Fruit fly (Drosophila melanogaster) whole organism, embryonic: ENCODE results near the gene CdGAPr.

ENCODE experiments used
- Ada2b ChIP-seq: fragments of 200-800 bp; sonication (Bioruptor generic); IDR thresholded peaks from 2 replicates; pipeline ENCODE4 v1.3.6; 2022; ENCODE audit warnings: missing biosample characterization, missing genetic modification characterization
- Blimp-1 ChIP-seq: fragments of 200-800 bp; sonication (Bioruptor generic); optimal IDR thresholded peaks from 3 replicates; lab custom pipeline; 2018; ENCODE audit warnings: missing biosample characterization, missing genetic modification characterization, mild to moderate bottlenecking, moderate library complexity, missing genetic modification reagents
- CG11085 ChIP-seq: fragments of 200-800 bp; sonication (Bioruptor generic); IDR thresholded peaks from 2 replicates; pipeline ENCODE4 v1.3.6; 2022; ENCODE audit warnings: missing biosample characterization, missing genetic modification characterization
- CG11398 ChIP-seq: fragments of 200-800 bp; sonication (Bioruptor generic); optimal IDR thresholded peaks from 2 replicates; lab custom pipeline; 2016; ENCODE audit warnings: missing biosample characterization, missing genetic modification characterization
- CG11504 ChIP-seq: fragments of 200-800 bp; sonication (Bioruptor generic); optimal IDR thresholded peaks from 3 replicates; lab custom pipeline; 2019; ENCODE audit warnings: missing biosample characterization, mild to moderate bottlenecking, missing genetic modification characterization, moderate library complexity
- CG11696 ChIP-seq: fragments of 200-800 bp; sonication (Bioruptor generic); IDR thresholded peaks from 2 replicates; pipeline ENCODE4 v1.3.6; 2022; ENCODE audit warnings: missing biosample characterization, missing genetic modification characterization
- CG13424 ChIP-seq: fragments of 200-800 bp; sonication (Bioruptor generic); optimal IDR thresholded peaks from 2 replicates; lab custom pipeline; 2019; ENCODE audit warnings: missing biosample characterization, mild to moderate bottlenecking, missing genetic modification characterization, moderate library complexity
- CG16863 ChIP-seq: fragments of 200-800 bp; sonication (Bioruptor generic); optimal IDR thresholded peaks from 3 replicates; lab custom pipeline; 2016; ENCODE audit warnings: missing biosample characterization, missing genetic modification characterization
- CG17359 ChIP-seq: fragments of 200-800 bp; sonication (Bioruptor generic); optimal IDR thresholded peaks from 3 replicates; lab custom pipeline; 2018; ENCODE audit warnings: missing biosample characterization, mild to moderate bottlenecking, missing genetic modification characterization, moderate library complexity
- CG18262 ChIP-seq: fragments of 200-800 bp; optimal IDR thresholded peaks from 3 replicates; lab custom pipeline; 2019; ENCODE audit warnings: missing biosample characterization, mild to moderate bottlenecking, missing genetic modification characterization, moderate library complexity
- CG2199 ChIP-seq: fragments of 200-800 bp; sonication (Bioruptor generic); IDR thresholded peaks from 3 replicates; pipeline ENCODE4 v1.3.6; 2022; ENCODE audit warnings: missing biosample characterization, missing genetic modification characterization
- CG2875 ChIP-seq: fragments of 200-800 bp; sonication (Bioruptor generic); optimal IDR thresholded peaks from 2 replicates; lab custom pipeline; 2017; ENCODE audit warnings: missing biosample characterization, mild to moderate bottlenecking, missing genetic modification characterization, missing genetic modification reagents
- CG43689 ChIP-seq: fragments of 200-800 bp; sonication (Bioruptor generic); IDR thresholded peaks from 2 replicates; pipeline ENCODE4 v1.3.6; 2022; ENCODE audit warnings: missing biosample characterization, missing genetic modification characterization
- CG4730 ChIP-seq: fragments of 200-800 bp; sonication (Bioruptor generic); IDR thresholded peaks from 2 replicates; pipeline ENCODE4 v1.3.6; 2022; ENCODE audit warnings: missing biosample characterization, missing genetic modification characterization
- CG4820 ChIP-seq: fragments of 200-800 bp; sonication (Bioruptor generic); optimal IDR thresholded peaks from 3 replicates; lab custom pipeline; 2016; ENCODE audit warnings: missing biosample characterization, missing genetic modification characterization
- CG6254 ChIP-seq: fragments of 200-800 bp; sonication (Bioruptor generic); optimal IDR thresholded peaks from 3 replicates; lab custom pipeline; 2017; ENCODE audit warnings: mild to moderate bottlenecking, missing biosample characterization, missing genetic modification reagents, missing genetic modification characterization
- CG7357 ChIP-seq: fragments of 200-800 bp; sonication (Bioruptor generic); IDR thresholded peaks from 3 replicates; pipeline ENCODE4 v1.3.6; 2022; ENCODE audit warnings: missing biosample characterization, missing genetic modification characterization
- CG7839 ChIP-seq: fragments of 200-800 bp; sonication (Bioruptor generic); optimal IDR thresholded peaks from 3 replicates; lab custom pipeline; 2018; ENCODE audit warnings: missing biosample characterization, mild to moderate bottlenecking, missing genetic modification characterization, moderate library complexity
- CG8924 ChIP-seq: fragments of 200-800 bp; optimal IDR thresholded peaks from 3 replicates; lab custom pipeline; 2019; ENCODE audit warnings: missing biosample characterization, mild to moderate bottlenecking, missing genetic modification characterization, moderate library complexity
- CoRest ChIP-seq: fragments of 200-800 bp; sonication (Bioruptor generic); optimal IDR thresholded peaks from 3 replicates; lab custom pipeline; 2018; ENCODE audit warnings: missing biosample characterization, mild to moderate bottlenecking, missing genetic modification characterization, moderate library complexity
- Elba2 ChIP-seq: fragments of 200-800 bp; sonication (Bioruptor generic); optimal IDR thresholded peaks from 3 replicates; lab custom pipeline; 2016; ENCODE audit warnings: missing biosample characterization, missing genetic modification characterization
- Ets97D ChIP-seq: fragments of 200-800 bp; sonication (Bioruptor generic); optimal IDR thresholded peaks from 3 replicates; lab custom pipeline; 2016; ENCODE audit warnings: missing biosample characterization, missing genetic modification characterization
- Fer3 ChIP-seq: fragments of 200-800 bp; sonication (Bioruptor generic); optimal IDR thresholded peaks from 2 replicates; lab custom pipeline; 2018; ENCODE audit warnings: missing biosample characterization, mild to moderate bottlenecking, missing genetic modification characterization, moderate library complexity
- Hey ChIP-seq: fragments of 200-800 bp; sonication (Bioruptor generic); optimal IDR thresholded peaks from 3 replicates; lab custom pipeline; 2018; ENCODE audit warnings: missing biosample characterization, mild to moderate bottlenecking, missing genetic modification characterization
- Sin3A ChIP-seq: fragments of >200 bp; optimal IDR thresholded peaks from 2 replicates; lab custom pipeline; 2018
- Stat92E ChIP-seq, 3 experiments: fragments of >200 bp in 2 of 3; fragments of 200-800 bp in 1 of 3; sonication (Bioruptor generic) in 1 of 3; optimal IDR thresholded peaks; 2 replicates each; lab custom pipeline; 2017 to 2019; ENCODE audit warnings: missing biosample characterization in 3 of 3, missing genetic modification characterization in 3 of 3, mild to moderate bottlenecking in 1 of 3, moderate library complexity in 1 of 3
- YL-1 ChIP-seq: fragments of 200-800 bp; sonication (Bioruptor generic); optimal IDR thresholded peaks from 3 replicates; lab custom pipeline; 2017; ENCODE audit warnings: missing biosample characterization, mild to moderate bottlenecking, missing genetic modification characterization
- ato ChIP-seq: fragments of 200-800 bp; sonication (Bioruptor generic); IDR thresholded peaks from 2 replicates; pipeline ENCODE4 v1.3.6; 2022; ENCODE audit warnings: missing biosample characterization, missing genetic modification characterization; ENCODE audit not compliant: partially characterized antibody
- az2 ChIP-seq: fragments of 200-800 bp; sonication (Bioruptor generic); optimal IDR thresholded peaks from 3 replicates; lab custom pipeline; 2016; ENCODE audit warnings: missing biosample characterization, missing genetic modification characterization
- cg ChIP-seq: fragments of 200-800 bp; sonication (Bioruptor generic); optimal IDR thresholded peaks from 3 replicates; lab custom pipeline; 2019; ENCODE audit warnings: missing biosample characterization, mild to moderate bottlenecking, missing genetic modification characterization, moderate library complexity
- chm ChIP-seq: fragments of 200-800 bp; sonication (Bioruptor generic); IDR thresholded peaks from 2 replicates; pipeline ENCODE4 v1.3.6; 2022; ENCODE audit warnings: missing biosample characterization, missing genetic modification characterization
- ci ChIP-seq: fragments of 200-800 bp; sonication (Bioruptor generic); IDR thresholded peaks from 3 replicates; pipeline ENCODE4 v1.3.6; 2022; ENCODE audit warnings: missing biosample characterization, missing genetic modification characterization
- dmrt11E ChIP-seq: fragments of 200-800 bp; sonication (Bioruptor generic); optimal IDR thresholded peaks from 3 replicates; lab custom pipeline; 2018; ENCODE audit warnings: missing biosample characterization, mild to moderate bottlenecking, missing genetic modification characterization, moderate library complexity
- ftz-f1 ChIP-seq: fragments of 200-800 bp; sonication (Bioruptor generic); optimal IDR thresholded peaks from 2 replicates; lab custom pipeline; 2016; ENCODE audit warnings: missing biosample characterization, missing genetic modification characterization
- hb ChIP-seq: fragments of 200-800 bp; sonication (Bioruptor generic); IDR thresholded peaks from 3 replicates; pipeline ENCODE4 v1.3.6; 2022; ENCODE audit warnings: missing biosample characterization, missing genetic modification characterization; ENCODE audit not compliant: partially characterized antibody
- lbe ChIP-seq: fragments of 200-800 bp; sonication (Bioruptor generic); optimal IDR thresholded peaks from 2 replicates; lab custom pipeline; 2016; ENCODE audit warnings: missing biosample characterization, mild to moderate bottlenecking, missing genetic modification characterization
- lov ChIP-seq, 2 experiments: fragments of 200-800 bp in 1 of 2; fragments of >200 bp in 1 of 2; sonication (Bioruptor generic) in 1 of 2; IDR thresholded peaks in 1 of 2; optimal IDR thresholded peaks in 1 of 2; 2 replicates in 1 of 2; 3 replicates in 1 of 2; pipeline versions ENCODE4 v1.3.6 to Lab custom; 2017 to 2022; ENCODE audit warnings: missing biosample characterization in 1 of 2, missing genetic modification characterization in 1 of 2
- peb ChIP-seq: fragments of 200-800 bp; sonication (Bioruptor generic); IDR thresholded peaks from 2 replicates; pipeline ENCODE4 v1.3.6; 2022; ENCODE audit warnings: missing biosample characterization, missing genetic modification characterization
- schlank ChIP-seq: fragments of 200-800 bp; sonication (Bioruptor generic); optimal IDR thresholded peaks from 2 replicates; lab custom pipeline; 2018; ENCODE audit warnings: missing biosample characterization, mild to moderate bottlenecking, missing genetic modification characterization
- sd ChIP-seq: fragments of 200-800 bp; sonication (Bioruptor generic); optimal IDR thresholded peaks from 3 replicates; lab custom pipeline; 2018; ENCODE audit warnings: missing biosample characterization, mild to moderate bottlenecking, missing genetic modification characterization, moderate library complexity
- sob ChIP-seq: fragments of 200-800 bp; sonication (Bioruptor generic); IDR thresholded peaks from 2 replicates; pipeline ENCODE4 v1.3.6; 2022; ENCODE audit warnings: missing biosample characterization, missing genetic modification characterization
- sqz ChIP-seq: fragments of 200-800 bp; sonication (Bioruptor generic); optimal IDR thresholded peaks from 3 replicates; lab custom pipeline; 2018; ENCODE audit warnings: missing biosample characterization, mild to moderate bottlenecking, missing genetic modification characterization
- zen ChIP-seq: fragments of 200-800 bp; sonication (Bioruptor generic); optimal IDR thresholded peaks from 3 replicates; lab custom pipeline; 2018; ENCODE audit warnings: missing biosample characterization, mild to moderate bottlenecking, missing genetic modification characterization, moderate library complexity
- zfh1 ChIP-seq: fragments of 200-800 bp; sonication (Bioruptor generic); IDR thresholded peaks from 3 replicates; pipeline ENCODE4 v1.3.6; 2022; ENCODE audit warnings: missing biosample characterization, missing genetic modification characterization

Gene CdGAPr

dm6 chr2L:19795320-19796110 lies 3.8 kb upstream of the CdGAPr start (continued):
- TF ChIP-seq CG13424 (tag; lab: Kevin White, UChicago), result peak; percentile 44
- peak; percentile 42 for TF ChIP-seq CG4820 (GFP tag; lab: Kevin White, UChicago)
- peak; percentile 58 for TF ChIP-seq Sin3A (lab: Kevin White, UChicago)
- no peak for TF ChIP-seq Hey (tag; lab: Kevin White, UChicago)
- TF ChIP-seq Elba2, result no peak
- peak; percentile 46 for TF ChIP-seq CG17359 (tag; lab: Kevin White, UChicago)
- TF ChIP-seq lbe (GFP tag; lab: Kevin White, UChicago), result no peak
- TF ChIP-seq az2 (GFP tag; lab: Kevin White, UChicago), result peak; percentile 49
- TF ChIP-seq CoRest (tag; lab: Kevin White, UChicago), result peak; percentile 53
- peak; percentile 67 for TF ChIP-seq YL-1 (GFP tag; lab: Kevin White, UChicago)
- peak; percentile 95 for TF ChIP-seq sd (tag; lab: Kevin White, UChicago)
- peak; percentile 10; the same call in 1 of the 2 replicates for TF ChIP-seq sob (GFP tag; lab: Robert Waterston, UW)
- peak; percentile 3 for TF ChIP-seq Blimp-1 (GFP tag; lab: Kevin White, UChicago)
- TF ChIP-seq lov (optimal IDR thresholded peaks at IDR 0.05; lab: Kevin White, UChicago), result no peak
- no peak for TF ChIP-seq lov (GFP tag; IDR thresholded peaks at IDR 0.05; lab: Robert Waterston, UW)
- peak; percentile 51 for TF ChIP-seq CG8924 (tag; lab: Kevin White, UChicago)
- TF ChIP-seq CG11085 (GFP tag; lab: Robert Waterston, UW), result no peak
- no peak for TF ChIP-seq schlank (tag; lab: Kevin White, UChicago)
- peak; percentile 51; the same call in 1 of the 2 replicates for TF ChIP-seq chm (GFP tag; lab: Robert Waterston, UW)
- no peak for TF ChIP-seq Ada2b (GFP tag; lab: Robert Waterston, UW)
- TF ChIP-seq CG7839 (tag; lab: Kevin White, UChicago), result peak; percentile 43
- peak; percentile 95 for TF ChIP-seq Ets97D (GFP tag; lab: Kevin White, UChicago)
- peak; percentile 3 for TF ChIP-seq Fer3 (tag; lab: Kevin White, UChicago)

- TF ChIP-seq ci (0 out of 3 replicates have a peak, but pooled peaks have one; percentile 32), peb (GFP tag; lab: Robert Waterston, UW) (no peak), cg (GFP tag; lab: Kevin White, UChicago) (peak; percentile 76), Stat92E (GFP tag; optimal IDR thresholded peaks at IDR 0.05; lab: Kevin White, UChicago) (peak in 1 of 3 experiments; percentile 66), zen (tag; lab: Kevin White, UChicago) (peak; percentile 20), CG6254 (GFP tag; lab: Kevin White, UChicago) (peak; percentile 92), CG11504 (tag; lab: Kevin White, UChicago) (peak; percentile 34), CG11398 (GFP tag; lab: Kevin White, UChicago) (no peak), CG43689 (GFP tag; lab: Robert Waterston, UW) (no peak), CG4730 (no peak), ato (GFP tag; lab: Robert Waterston, UW) (0 out of 2 replicates have a peak, but pooled peaks have one; percentile 22), Elba2 (peak; percentile 1), zfh1 (0 out of 3 replicates have a peak, but pooled peaks have one; percentile 9), CG2199 (0 out of 3 replicates have a peak, but pooled peaks have one; percentile 65), CG18262 (tag; lab: Kevin White, UChicago) (peak; percentile 15), hb (GFP tag; lab: Robert Waterston, UW) (no peak), CG11696 (GFP tag; lab: Robert Waterston, UW) (peak; percentile 88), ftz-f1 (no peak), CG2875 (GFP tag; lab: Kevin White, UChicago) (no peak), CG16863 (GFP tag; lab: Kevin White, UChicago) (no peak), sd (tag; lab: Kevin White, UChicago) (peak; percentile 86), CG7357 (GFP tag; lab: Robert Waterston, UW) (peak; percentile 93), sqz (peak; percentile 81), dmrt11E (tag; lab: Kevin White, UChicago) (peak; percentile 18), lov (optimal IDR thresholded peaks at IDR 0.05; lab: Kevin White, UChicago) (no peak), lov (GFP tag; IDR thresholded peaks at IDR 0.05; lab: Robert Waterston, UW) (peak; percentile 71; the same call in 1 of the 3 replicates)
These were observed 945 bp downstream of the CdGAPr start for dm6 chr2L:19790553-19791320.
